Fruit fly (Drosophila melanogaster) whole organism, prepupa: ENCODE results near the gene CG31550.

Experiments used
- CG34406 ChIP-seq: fragments of 200-800 bp; sonication (Bioruptor generic); optimal IDR thresholded peaks from 3 replicates; lab custom pipeline; 2016; ENCODE audit warnings: missing biosample characterization, missing genetic modification characterization
- CG6808 ChIP-seq: fragments of 200-800 bp; sonication (Bioruptor generic); optimal IDR thresholded peaks from 3 replicates; lab custom pipeline; 2017; ENCODE audit warnings: missing biosample characterization, missing genetic modification characterization, mild to moderate bottlenecking, moderate library complexity, missing genetic modification reagents
- CG6854 ChIP-seq: fragments of 200-800 bp; sonication (Bioruptor generic); optimal IDR thresholded peaks from 2 replicates; lab custom pipeline; 2017; ENCODE audit warnings: missing biosample characterization, mild to moderate bottlenecking, missing genetic modification characterization
- Ets96B ChIP-seq: fragments of 200-800 bp; optimal IDR thresholded peaks from 2 replicates; lab custom pipeline; 2019; ENCODE audit warnings: missing biosample characterization, mild to moderate bottlenecking, missing genetic modification characterization, moderate library complexity
- Hr39 ChIP-seq: fragments of 200-800 bp; sonication (Bioruptor generic); optimal IDR thresholded peaks from 2 replicates; lab custom pipeline; 2016; ENCODE audit warnings: missing biosample characterization, missing genetic modification characterization
- acj6 ChIP-seq: fragments of 200-800 bp; sonication (Bioruptor generic); optimal IDR thresholded peaks from 3 replicates; lab custom pipeline; 2016; ENCODE audit warnings: missing biosample characterization, missing genetic modification characterization
- dsx ChIP-seq: fragments of 200-800 bp; optimal IDR thresholded peaks from 3 replicates; lab custom pipeline; 2019; ENCODE audit warnings: missing biosample characterization, mild to moderate bottlenecking, missing genetic modification characterization, moderate library complexity; ENCODE audit not compliant: poor library complexity, severe bottlenecking
- lz ChIP-seq: fragments of 200-800 bp; sonication (Bioruptor generic); optimal IDR thresholded peaks from 3 replicates; lab custom pipeline; 2016; ENCODE audit warnings: missing biosample characterization, missing genetic modification characterization

dm6 chr3R:5517002-5517875 lies 31.9 kb downstream of the CG31550 start, which contains the start of gene Itpr:
- TF ChIP-seq lz (GFP tag; lab: Kevin White, UChicago) (no peak), CG6808 (no peak), Hr39 (no peak), dsx (GFP tag; lab: Kevin White, UChicago) (no peak), CG34406 (GFP tag; lab: Kevin White, UChicago) (no peak), CG6854 (GFP tag; lab: Kevin White, UChicago) (peak; percentile 45), Ets96B (tag; lab: Kevin White, UChicago) (no peak), acj6 (GFP tag; lab: Kevin White, UChicago) (no peak)
